Worm (Caenorhabditis elegans) whole organism, young adult: ENCODE measurements around the gene T19B10.12.

Source experiments
- D2030.7 ChIP-seq: fragments of 200-800 bp; sonication (Bioruptor generic); IDR thresholded peaks from 2 replicates; pipeline ENCODE4 v1.3.6; 2022; ENCODE audit warnings: missing genetic modification reagents, missing genetic modification characterization, missing compliant biosample characterization
- F37B4.10 ChIP-seq: fragments of 200-800 bp; sonication (Bioruptor generic); IDR thresholded peaks from 2 replicates; pipeline ENCODE4 v1.3.6; 2022; ENCODE audit warnings: missing genetic modification characterization, missing compliant biosample characterization
- F55B11.4 ChIP-seq: sonication (generic microtip); optimal IDR thresholded peaks from 2 replicates; lab custom pipeline; 2016; ENCODE audit warnings: missing compliant biosample characterization, missing genetic modification characterization, borderline replicate concordance; ENCODE audit not compliant: insufficient read depth
- F57C9.4 ChIP-seq: sonication (generic microtip); optimal IDR thresholded peaks from 2 replicates; lab custom pipeline; 2017; ENCODE audit warnings: mild to moderate bottlenecking, missing genetic modification characterization, missing compliant biosample characterization
- Y53F4B.3 ChIP-seq: fragments of 200-800 bp; sonication (Bioruptor generic); IDR thresholded peaks from 2 replicates; pipeline ENCODE4 v1.3.6; 2022; ENCODE audit warnings: missing genetic modification reagents, missing genetic modification characterization, missing compliant biosample characterization
- ama-1 ChIP-seq, 3 experiments: fragments of 150-350 bp in 1 of 3; sonication (generic microtip) in 2 of 3; optimal IDR thresholded peaks; 2 replicates each; lab custom pipeline; 2014 to 2018; ENCODE audit warnings: missing biosample characterization in 2 of 3, missing genetic modification characterization in 2 of 3, missing genetic modification reagents in 2 of 3
- lin-35 ChIP-seq, 3 experiments: fragments of 150-350 bp in 2 of 3; sonication (generic microtip) in 1 of 3; optimal IDR thresholded peaks; 2 replicates each; lab custom pipeline; 2014 to 2018; ENCODE audit warnings: missing biosample characterization in 3 of 3, missing genetic modification characterization in 3 of 3, missing genetic modification reagents in 3 of 3
- nhr-179 ChIP-seq: sonication (generic microtip); optimal IDR thresholded peaks from 2 replicates; lab custom pipeline; 2016; ENCODE audit warnings: mild to moderate bottlenecking, missing genetic modification characterization, missing compliant biosample characterization
- pha-4 ChIP-seq: fragments of 150-350 bp; sonication (generic microtip); optimal IDR thresholded peaks from 2 replicates; lab custom pipeline; 2014; ENCODE audit warnings: missing biosample characterization, missing genetic modification reagents, missing genetic modification characterization
- rec-8 ChIP-seq, 2 experiments: sonication (generic microtip); optimal IDR thresholded peaks; 2 replicates each; lab custom pipeline; 2016; ENCODE audit warnings: mild to moderate bottlenecking in 2 of 2, missing genetic modification characterization in 2 of 2, missing genetic modification reagents in 2 of 2, missing genotype in 2 of 2, missing biosample characterization in 1 of 2, missing compliant biosample characterization in 1 of 2, moderate library complexity in 1 of 2
- sptf-2 ChIP-seq: fragments of 200-800 bp; sonication (Bioruptor generic); optimal IDR thresholded peaks from 2 replicates; lab custom pipeline; 2018; ENCODE audit warnings: mild to moderate bottlenecking, missing genetic modification characterization, missing compliant biosample characterization
- tlf-1 ChIP-seq: fragments of 200-800 bp; sonication (Bioruptor generic); optimal IDR thresholded peaks from 2 replicates; lab custom pipeline; 2018; ENCODE audit warnings: mild to moderate bottlenecking, missing genetic modification characterization, missing compliant biosample characterization
- unc-62 ChIP-seq: fragments of 150-350 bp; optimal IDR thresholded peaks from 2 replicates; lab custom pipeline; 2014; ENCODE audit warnings: missing biosample characterization, missing genetic modification reagents, missing genetic modification characterization
- ztf-26 ChIP-seq: sonication (generic microtip); optimal IDR thresholded peaks from 2 replicates; lab custom pipeline; 2017; ENCODE audit warnings: missing genetic modification characterization, missing compliant biosample characterization

- TF ChIP-seq ztf-26 (no peak), F37B4.10 (GFP tag; lab: Robert Waterston, UW) (no peak), lin-35 (GFP tag; optimal IDR thresholded peaks at IDR 0.05; lab: Kevin White, UChicago) (no peak), ama-1 (optimal IDR thresholded peaks at IDR 0.05; lab: Kevin White, UChicago) (no peak), ama-1 (GFP tag; optimal IDR thresholded peaks at IDR 0.05; lab: Kevin White, UChicago) (no peak), pha-4 (no peak), sptf-2 (GFP tag; lab: Kevin White, UChicago) (no peak), F57C9.4 (tag; lab: Kevin White, UChicago) (no peak), tlf-1 (GFP tag; lab: Kevin White, UChicago) (no peak), Y53F4B.3 (GFP tag; lab: Robert Waterston, UW) (no peak), nhr-179 (tag; lab: Kevin White, UChicago) (no peak), rec-8 (tag; optimal IDR thresholded peaks at IDR 0.05; lab: Kevin White, UChicago) (no peak), F55B11.4 (no peak), D2030.7 (GFP tag; lab: Robert Waterston, UW) (no peak), unc-62 (GFP tag; lab: Kevin White, UChicago) (no peak)
Measured at ce11 chrV:11247846-11248245, 3.0 kb upstream of the T19B10.12 start, which contains the start of gene mam-4.
